Worm (Caenorhabditis elegans) whole organism, L4 larva: ENCODE data around the gene vha-15.

Experiments
- mep-1 ChIP-seq: fragments of 150-350 bp; sonication (generic microtip); optimal IDR thresholded peaks from 3 replicates; lab custom pipeline; 2014; ENCODE audit warnings: missing biosample characterization, missing genetic modification characterization
- nhr-42 ChIP-seq: fragments of 200-800 bp; sonication (Bioruptor generic); IDR thresholded peaks from 2 replicates; pipeline ENCODE4 v1.3.6; 2022; ENCODE audit warnings: missing genetic modification characterization, missing compliant biosample characterization
- pqm-1 ChIP-seq: sonication (generic microtip); optimal IDR thresholded peaks from 2 replicates; lab custom pipeline; 2017; ENCODE audit warnings: missing biosample characterization, missing genetic modification characterization
- unc-62 ChIP-seq, 3 experiments: fragments of 150-350 bp in 1 of 3; sonication (generic microtip); optimal IDR thresholded peaks in 2 of 3; peaks in 1 of 3; 1 replicate in 1 of 3; 2 replicates in 2 of 3; lab custom pipeline; 2014 to 2017; ENCODE audit warnings: missing biosample characterization in 3 of 3, missing genetic modification characterization in 3 of 3, missing genetic modification reagents in 3 of 3, missing genotype in 1 of 3
- zfp-2 ChIP-seq: sonication (generic microtip); optimal IDR thresholded peaks from 2 replicates; lab custom pipeline; 2016; ENCODE audit warnings: mild to moderate bottlenecking, missing genetic modification characterization, missing compliant biosample characterization

- TF ChIP-seq mep-1 (tag; lab: Kevin White, UChicago) (no peak), pqm-1 (no peak), zfp-2 (no peak), nhr-42 (GFP tag; lab: Robert Waterston, UW) (no peak), unc-62 (GFP tag; optimal IDR thresholded peaks at IDR 0.05 in 1 of 2; lab: Kevin White, UChicago) (no peak), unc-62 (tag; optimal IDR thresholded peaks at IDR 0.05; lab: Kevin White, UChicago) (no peak)
Observed at ce11 chrX:2210164-2210563, 27.5 kb upstream of the vha-15 start.
